Fruit fly (Drosophila melanogaster): ENCODE data around the gene Rcd-1.

The Rcd-1 gene

dm6 chrX:19665684-19666141 lies 27.1 kb downstream of the Rcd-1 start (continued):
- TF ChIP-seq Sry-β (GFP tag; optimal IDR thresholded peaks at IDR 0.05) (no peak), CG16813 (GFP tag; IDR thresholded peaks at IDR 0.05; ENCODE audit: partially characterized antibody) (peak; percentile 69), H2.0 (GFP tag; IDR thresholded peaks at IDR 0.05) (peak; percentile 15; the same call in 1 of the 2 replicates), org-1 (GFP tag; optimal IDR thresholded peaks at IDR 0.05) (no peak), hb (GFP tag; IDR thresholded peaks at IDR 0.05; ENCODE audit: partially characterized antibody) (no peak), Dll (GFP tag; IDR thresholded peaks at IDR 0.05; ENCODE audit: partially characterized antibody) (peak; percentile 35; the same call in 1 of the 4 replicates), CG32532 (GFP tag; IDR thresholded peaks at IDR 0.05) (peak; percentile 78), Rfx (GFP tag; IDR thresholded peaks at IDR 0.05) (peak; percentile 89), unc-4 (GFP tag; IDR thresholded peaks at IDR 0.05; ENCODE audit: partially characterized antibody) (no peak), schlank (tag; optimal IDR thresholded peaks at IDR 0.05) (no peak), seq (GFP tag; IDR thresholded peaks at IDR 0.05) (no peak), Deaf1 (tag; optimal IDR thresholded peaks at IDR 0.05) (peak; percentile 43), CG4854 (GFP tag; optimal IDR thresholded peaks at IDR 0.05) (no peak), CG15011 (GFP tag; optimal IDR thresholded peaks at IDR 0.05) (no peak), CG4282 (GFP tag; optimal IDR thresholded peaks at IDR 0.05) (no peak), tap (tag; optimal IDR thresholded peaks at IDR 0.05) (no peak), CG10366 (GFP tag; IDR thresholded peaks at IDR 0.05) (peak; percentile 44), Lhr (GFP tag; optimal IDR thresholded peaks at IDR 0.05) (no peak), CG10147 (GFP tag; optimal IDR thresholded peaks at IDR 0.05) (peak; percentile 8), crol (GFP tag; IDR thresholded peaks at IDR 0.05) (no peak), scrt (GFP tag; optimal IDR thresholded peaks at IDR 0.05) (no peak), vnd (GFP tag; IDR thresholded peaks at IDR 0.05; ENCODE audit: partially characterized antibody) (peak; percentile 40; the same call in 1 of the 3 replicates), pita (GFP tag; optimal IDR thresholded peaks at IDR 0.05) (no peak), pzg (GFP tag; optimal IDR thresholded peaks at IDR 0.05) (no peak), shn (GFP tag; optimal IDR thresholded peaks at IDR 0.05) (peak; percentile 45), Med (GFP tag) (peak; percentile 92), cas (GFP tag; IDR thresholded peaks at IDR 0.05) (no peak), peb (GFP tag; IDR thresholded peaks at IDR 0.05) (peak; percentile 37; the same call in 1 of the 2 replicates), CG12769 (tag; optimal IDR thresholded peaks at IDR 0.05) (peak; percentile 31), Dip2 (GFP tag; IDR thresholded peaks at IDR 0.05) (no peak), Elba2 (GFP tag; optimal IDR thresholded peaks at IDR 0.05) (no peak), sug (tag; optimal IDR thresholded peaks at IDR 0.05) (peak; percentile 86), BEAF-32 (GFP tag; optimal IDR thresholded peaks at IDR 0.05) (no peak), sens (GFP tag) (peak; percentile 75), gcm2 (GFP tag; optimal IDR thresholded peaks at IDR 0.05) (no peak), yki (optimal IDR thresholded peaks at IDR 0.05) (no peak), CG12071 (GFP tag; optimal IDR thresholded peaks at IDR 0.05) (no peak), CG2120 (GFP tag; optimal IDR thresholded peaks at IDR 0.05) (peak; percentile 61), Adf1 (GFP tag; IDR thresholded peaks at IDR 0.05) (peak; percentile 67), stc (GFP tag; IDR thresholded peaks at IDR 0.05) (no peak), CG4617 (GFP tag; optimal IDR thresholded peaks at IDR 0.05; ENCODE audit: borderline replicate concordance) (no peak), Rx (GFP tag; IDR thresholded peaks at IDR 0.05) (peak; percentile 52), CG7357 (GFP tag; IDR thresholded peaks at IDR 0.05) (no peak), CG17912 (GFP tag; optimal IDR thresholded peaks at IDR 0.05) (no peak), kah (GFP tag; optimal IDR thresholded peaks at IDR 0.05) (no peak), ttk (GFP tag; IDR thresholded peaks at IDR 0.05) (peak; percentile 41; the same call in 1 of the 2 replicates), slou (GFP tag; optimal IDR thresholded peaks at IDR 0.05) (no peak), CG4328 (GFP tag; optimal IDR thresholded peaks at IDR 0.05) (no peak), CG31388 (GFP tag; optimal IDR thresholded peaks at IDR 0.05) (no peak), CG6791 (GFP tag; IDR thresholded peaks at IDR 0.05; ENCODE audit: partially characterized antibody) (peak; percentile 71), Atf3 (GFP tag; optimal IDR thresholded peaks at IDR 0.05) (no peak), pb (GFP tag; optimal IDR thresholded peaks at IDR 0.05) (no peak)

All from whole organism, embryonic.